Worm (Caenorhabditis elegans) whole organism, young adult: Measurements from ENCODE around the gene gldi-2.

Experiments
- B0019.2 ChIP-seq: fragments of 200-800 bp; sonication (Bioruptor generic); conservative IDR thresholded peaks from 2 replicates; pipeline ENCODE4 v1.3.6; 2022; ENCODE audit warnings: missing genetic modification reagents, missing genetic modification characterization, missing compliant biosample characterization
- B0035.1 ChIP-seq: sonication (generic microtip); optimal IDR thresholded peaks from 2 replicates; lab custom pipeline; 2016; ENCODE audit warnings: missing genetic modification characterization, mild to moderate bottlenecking, missing compliant biosample characterization, missing genotype, missing genetic modification reagents
- B0336.3 ChIP-seq: fragments of 200-800 bp; sonication (Bioruptor generic); IDR thresholded peaks from 2 replicates; pipeline ENCODE4 v1.3.6; 2022; ENCODE audit warnings: missing genetic modification characterization, missing compliant biosample characterization
- C17E4.6 ChIP-seq: fragments of 200-800 bp; sonication (Bioruptor generic); IDR thresholded peaks from 2 replicates; pipeline ENCODE4 v1.3.6; 2022; ENCODE audit warnings: missing genetic modification reagents, missing genetic modification characterization, missing compliant biosample characterization
- F37B4.10 ChIP-seq: fragments of 200-800 bp; sonication (Bioruptor generic); IDR thresholded peaks from 2 replicates; pipeline ENCODE4 v1.3.6; 2022; ENCODE audit warnings: missing genetic modification characterization, missing compliant biosample characterization
- F52B5.7 ChIP-seq: sonication (generic microtip); optimal IDR thresholded peaks from 2 replicates; lab custom pipeline; 2016; ENCODE audit warnings: mild to moderate bottlenecking, missing genetic modification characterization, missing compliant biosample characterization
- K12H6.12 ChIP-seq: fragments of 200-800 bp; sonication (Bioruptor generic); optimal IDR thresholded peaks from 2 replicates; lab custom pipeline; 2018; ENCODE audit warnings: mild to moderate bottlenecking, missing genetic modification characterization, missing compliant biosample characterization
- T07F8.4 ChIP-seq: sonication (generic microtip); optimal IDR thresholded peaks from 2 replicates; lab custom pipeline; 2016; ENCODE audit warnings: mild to moderate bottlenecking, missing genetic modification characterization, moderate library complexity, missing compliant biosample characterization
- T26A5.8 ChIP-seq: sonication (generic microtip); optimal IDR thresholded peaks from 2 replicates; lab custom pipeline; 2016; ENCODE audit warnings: missing genetic modification characterization, missing compliant biosample characterization
- Y53G8AR.9 ChIP-seq: fragments of 200-800 bp; sonication (Bioruptor generic); conservative IDR thresholded peaks from 2 replicates; pipeline ENCODE4 v1.3.6; 2022; ENCODE audit warnings: missing genetic modification reagents, missing genetic modification characterization, missing compliant biosample characterization
- Y67H2A.10 ChIP-seq: fragments of 200-800 bp; sonication (Bioruptor generic); conservative IDR thresholded peaks from 2 replicates; pipeline ENCODE4 v1.3.6; 2022; ENCODE audit warnings: missing genetic modification reagents, missing genetic modification characterization, missing compliant biosample characterization
- akir-1 ChIP-seq: fragments of 200-800 bp; sonication (Bioruptor generic); optimal IDR thresholded peaks from 2 replicates; lab custom pipeline; 2018; ENCODE audit warnings: mild to moderate bottlenecking, missing genetic modification characterization, moderate library complexity, missing compliant biosample characterization
- ama-1 ChIP-seq, 3 experiments: fragments of 150-350 bp in 1 of 3; sonication (generic microtip) in 2 of 3; optimal IDR thresholded peaks; 2 replicates each; lab custom pipeline; 2014 to 2018; ENCODE audit warnings: missing biosample characterization in 2 of 3, missing genetic modification characterization in 2 of 3, missing genetic modification reagents in 2 of 3
- atf-7 ChIP-seq: sonication (generic microtip); optimal IDR thresholded peaks from 2 replicates; lab custom pipeline; 2017; ENCODE audit warnings: mild to moderate bottlenecking, missing genetic modification characterization, missing compliant biosample characterization
- athp-1 ChIP-seq: sonication (generic microtip); optimal IDR thresholded peaks from 2 replicates; lab custom pipeline; 2017; ENCODE audit warnings: mild to moderate bottlenecking, missing genetic modification characterization, missing compliant biosample characterization
- attf-3 ChIP-seq: fragments of 200-800 bp; sonication (Bioruptor generic); conservative IDR thresholded peaks from 2 replicates; pipeline ENCODE4 v1.3.6; 2022; ENCODE audit warnings: missing genetic modification reagents, missing genetic modification characterization, missing compliant biosample characterization
- ccch-3 ChIP-seq: fragments of 200-800 bp; sonication (Bioruptor generic); optimal IDR thresholded peaks from 2 replicates; lab custom pipeline; 2018; ENCODE audit warnings: mild to moderate bottlenecking, missing genetic modification characterization, missing compliant biosample characterization
- cebp-1 ChIP-seq, 2 experiments: fragments of 200-800 bp in 1 of 2; sonication (Bioruptor generic) in 1 of 2; sonication (generic microtip) in 1 of 2; IDR thresholded peaks in 1 of 2; optimal IDR thresholded peaks in 1 of 2; 2 replicates each; pipeline versions ENCODE4 v1.3.6 to Lab custom; 2017 to 2022; ENCODE audit warnings: missing compliant biosample characterization in 2 of 2, missing genetic modification characterization in 2 of 2, mild to moderate bottlenecking in 1 of 2, missing genetic modification reagents in 1 of 2, moderate library complexity in 1 of 2
- ceh-100 ChIP-seq: fragments of 200-800 bp; sonication (Bioruptor generic); IDR thresholded peaks from 2 replicates; pipeline ENCODE4 v1.3.6; 2022; ENCODE audit warnings: missing genetic modification reagents, missing genetic modification characterization, missing compliant biosample characterization
- ceh-58 ChIP-seq: fragments of 200-800 bp; sonication (Bioruptor generic); IDR thresholded peaks from 2 replicates; pipeline ENCODE4 v1.3.6; 2022; ENCODE audit warnings: missing genetic modification characterization, missing compliant biosample characterization
- ceh-91 ChIP-seq: fragments of 200-800 bp; sonication (Bioruptor generic); IDR thresholded peaks from 2 replicates; pipeline ENCODE4 v1.3.6; 2022; ENCODE audit warnings: missing genetic modification reagents, missing genetic modification characterization, missing compliant biosample characterization
- dox-1 ChIP-seq: fragments of 200-800 bp; sonication (Bioruptor generic); IDR thresholded peaks from 2 replicates; pipeline ENCODE4 v1.3.6; 2022; ENCODE audit warnings: missing genetic modification reagents, missing genetic modification characterization, missing compliant biosample characterization
- lag-1 ChIP-seq: fragments of 200-800 bp; sonication (Bioruptor generic); IDR thresholded peaks from 2 replicates; pipeline ENCODE4 v1.3.6; 2022; ENCODE audit warnings: missing genetic modification reagents, missing genetic modification characterization, missing compliant biosample characterization
- let-607 ChIP-seq, 2 experiments: fragments of 200-800 bp in 1 of 2; sonication (Bioruptor generic) in 1 of 2; sonication (generic microtip) in 1 of 2; optimal IDR thresholded peaks; 2 replicates each; lab custom pipeline; 2016 to 2018; ENCODE audit warnings: mild to moderate bottlenecking in 2 of 2, missing compliant biosample characterization in 2 of 2, missing genetic modification characterization in 2 of 2, moderate library complexity in 2 of 2, missing genotype in 1 of 2
- lin-26 ChIP-seq: fragments of 200-800 bp; sonication (Bioruptor generic); IDR thresholded peaks from 2 replicates; pipeline ENCODE4 v1.3.6; 2022; ENCODE audit warnings: missing genetic modification reagents, missing genetic modification characterization, missing compliant biosample characterization
- lin-40 ChIP-seq: sonication (generic microtip); optimal IDR thresholded peaks from 2 replicates; lab custom pipeline; 2016; ENCODE audit warnings: missing genetic modification characterization, mild to moderate bottlenecking, missing compliant biosample characterization, missing genotype, missing genetic modification reagents
- lin-54 ChIP-seq: fragments of 200-800 bp; sonication (Bioruptor generic); optimal IDR thresholded peaks from 2 replicates; lab custom pipeline; 2018; ENCODE audit warnings: mild to moderate bottlenecking, missing genetic modification characterization, missing compliant biosample characterization
- madf-6 ChIP-seq: fragments of 200-800 bp; sonication (Bioruptor generic); IDR thresholded peaks from 2 replicates; pipeline ENCODE4 v1.3.6; 2022; ENCODE audit warnings: missing genetic modification reagents, missing genetic modification characterization, missing compliant biosample characterization
- mxl-1 ChIP-seq: sonication (generic microtip); optimal IDR thresholded peaks from 2 replicates; lab custom pipeline; 2016; ENCODE audit warnings: missing genetic modification characterization, missing compliant biosample characterization
- nhr-27 ChIP-seq: fragments of 200-800 bp; sonication (Bioruptor generic); optimal IDR thresholded peaks from 2 replicates; lab custom pipeline; 2018; ENCODE audit warnings: mild to moderate bottlenecking, missing genetic modification characterization, moderate library complexity, missing compliant biosample characterization
- nhr-90 ChIP-seq: sonication (generic microtip); optimal IDR thresholded peaks from 2 replicates; lab custom pipeline; 2016; ENCODE audit warnings: missing genotype, mild to moderate bottlenecking, missing genetic modification characterization, missing compliant biosample characterization
- pha-4 ChIP-seq: fragments of 150-350 bp; sonication (generic microtip); optimal IDR thresholded peaks from 2 replicates; lab custom pipeline; 2014; ENCODE audit warnings: missing biosample characterization, missing genetic modification reagents, missing genetic modification characterization
- sea-2 ChIP-seq: fragments of 200-800 bp; sonication (Bioruptor generic); IDR thresholded peaks from 2 replicates; pipeline ENCODE4 v1.3.6; 2022; ENCODE audit warnings: missing genetic modification characterization, missing compliant biosample characterization
- somi-1 ChIP-seq: fragments of 200-800 bp; sonication (Bioruptor generic); optimal IDR thresholded peaks from 2 replicates; lab custom pipeline; 2018; ENCODE audit warnings: mild to moderate bottlenecking, missing genetic modification characterization, missing compliant biosample characterization
- sptf-2 ChIP-seq: fragments of 200-800 bp; sonication (Bioruptor generic); optimal IDR thresholded peaks from 2 replicates; lab custom pipeline; 2018; ENCODE audit warnings: mild to moderate bottlenecking, missing genetic modification characterization, missing compliant biosample characterization
- tbp1 ChIP-seq: fragments of 200-800 bp; sonication (Bioruptor generic); optimal IDR thresholded peaks from 2 replicates; lab custom pipeline; 2018; ENCODE audit warnings: mild to moderate bottlenecking, missing genetic modification characterization, missing compliant biosample characterization
- tlf-1 ChIP-seq: fragments of 200-800 bp; sonication (Bioruptor generic); optimal IDR thresholded peaks from 2 replicates; lab custom pipeline; 2018; ENCODE audit warnings: mild to moderate bottlenecking, missing genetic modification characterization, missing compliant biosample characterization
- unc-62 ChIP-seq: fragments of 150-350 bp; optimal IDR thresholded peaks from 2 replicates; lab custom pipeline; 2014; ENCODE audit warnings: missing biosample characterization, missing genetic modification reagents, missing genetic modification characterization
- zfh-2 ChIP-seq: fragments of 200-800 bp; sonication (Bioruptor generic); conservative IDR thresholded peaks from 2 replicates; pipeline ENCODE4 v1.3.6; 2022; ENCODE audit warnings: missing genetic modification reagents, missing genetic modification characterization, missing compliant biosample characterization
- ztf-22 ChIP-seq: fragments of 200-800 bp; sonication (Bioruptor generic); optimal IDR thresholded peaks from 2 replicates; lab custom pipeline; 2018; ENCODE audit warnings: mild to moderate bottlenecking, missing genetic modification characterization, moderate library complexity, missing compliant biosample characterization
- ztf-28 ChIP-seq: fragments of 200-800 bp; sonication (Bioruptor generic); IDR thresholded peaks from 2 replicates; pipeline ENCODE4 v1.3.6; 2022; ENCODE audit warnings: missing genetic modification reagents, missing genetic modification characterization, missing compliant biosample characterization
- ztf-6 ChIP-seq: fragments of 200-800 bp; sonication (Bioruptor generic); IDR thresholded peaks from 2 replicates; pipeline ENCODE4 v1.3.6; 2022; ENCODE audit warnings: missing genetic modification reagents, missing genetic modification characterization, missing compliant biosample characterization

gldi-2 gene

ce11 chrII:6816324-6816723 is 33.1 kb downstream of the gldi-2 start:
- TF ChIP-seq unc-62 (GFP tag; lab: Kevin White, UChicago) (no peak), B0035.1 (tag; lab: Kevin White, UChicago) (no peak), athp-1 (no peak), sptf-2 (GFP tag; lab: Kevin White, UChicago) (no peak), somi-1 (GFP tag; lab: Kevin White, UChicago) (no peak), atf-7 (tag; lab: Kevin White, UChicago) (no peak), B0336.3 (GFP tag; lab: Robert Waterston, UW) (no peak), ztf-28 (GFP tag; lab: Robert Waterston, UW) (no peak), madf-6 (GFP tag; lab: Robert Waterston, UW) (no peak), K12H6.12 (tag; lab: Kevin White, UChicago) (no peak), lag-1 (GFP tag; lab: Robert Waterston, UW) (no peak), ceh-58 (no peak), akir-1 (GFP tag; lab: Kevin White, UChicago) (no peak), T07F8.4 (tag; lab: Kevin White, UChicago) (no peak), C17E4.6 (GFP tag; lab: Robert Waterston, UW) (no peak), pha-4 (tag; lab: Kevin White, UChicago) (no peak)

DNA sequence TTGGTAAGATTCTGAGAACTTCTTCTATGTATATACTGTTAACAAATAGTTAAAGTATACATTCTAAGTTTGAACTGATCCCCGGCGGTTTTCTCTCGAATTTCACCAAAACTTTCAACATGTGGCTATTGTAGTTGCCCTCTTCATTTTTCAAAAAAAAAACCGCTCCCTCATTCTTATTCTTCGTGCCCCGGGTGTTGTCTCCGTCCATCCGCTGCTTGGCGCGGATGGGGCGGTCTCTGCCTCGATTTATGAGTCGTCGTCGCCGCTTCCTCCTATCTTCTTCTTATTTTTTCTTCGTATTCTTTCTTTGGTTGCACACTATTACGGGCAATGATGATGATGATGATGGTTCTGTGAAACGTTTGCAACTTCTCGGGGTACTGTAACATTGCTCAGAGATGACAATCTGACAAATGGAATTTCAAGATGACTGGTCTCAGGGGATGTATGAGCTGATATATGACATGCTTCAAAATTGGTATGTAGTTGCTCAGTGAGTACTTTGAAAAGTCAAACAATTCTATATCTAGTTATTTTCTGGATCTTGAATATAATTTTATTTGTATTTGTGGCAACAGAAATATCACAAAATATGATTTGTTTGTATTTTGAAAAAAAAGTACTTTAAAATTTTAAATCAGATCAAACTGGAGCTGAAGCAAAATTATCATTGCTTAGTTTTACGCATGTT is 37.2 kb downstream of the gldi-2 start:
- TF ChIP-seq lin-54 (GFP tag; lab: Kevin White, UChicago) (no peak), lin-26 (0 out of 2 replicates have a peak, but pooled peaks have one; percentile 25)

ce11 chrII:6821118-6821517 is 37.9 kb downstream of the gldi-2 start:
- TF ChIP-seq ztf-6 (no peak), nhr-90 (no peak), Y53G8AR.9 (GFP tag; lab: Robert Waterston, UW) (no peak), ceh-91 (no peak), ama-1 (optimal IDR thresholded peaks at IDR 0.05; lab: Kevin White, UChicago) (no peak), ama-1 (GFP tag; optimal IDR thresholded peaks at IDR 0.05; lab: Kevin White, UChicago) (no peak), mxl-1 (tag; lab: Kevin White, UChicago) (no peak), F37B4.10 (GFP tag; lab: Robert Waterston, UW) (no peak), T26A5.8 (no peak)

DNA sequence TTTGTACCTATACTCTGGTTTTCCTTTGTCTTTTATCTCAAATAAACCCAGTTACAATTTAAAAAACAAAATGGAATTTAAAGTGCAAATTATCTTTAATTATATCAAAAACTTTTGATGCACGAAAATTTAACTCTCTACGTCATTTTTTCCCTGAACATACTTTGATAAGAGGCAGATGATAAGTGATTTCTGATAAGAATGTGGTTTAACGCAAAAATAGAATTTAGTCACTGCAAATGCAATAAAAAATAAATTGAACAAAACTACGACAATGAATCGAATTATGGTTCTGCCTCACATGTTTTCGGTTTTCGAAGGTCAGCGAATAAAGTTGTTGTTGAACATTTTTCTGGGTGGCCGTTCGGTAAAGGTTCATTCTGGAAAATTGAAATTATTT is 38.6 kb downstream of the gldi-2 start:
- no peak for TF ChIP-seq dox-1 (GFP tag; lab: Robert Waterston, UW)
- TF ChIP-seq Y67H2A.10, result no peak
- TF ChIP-seq nhr-27 (tag; lab: Kevin White, UChicago), result no peak

ce11 chrII:6822347-6822746 is 39.1 kb downstream of the gldi-2 start:
- no peak for TF ChIP-seq tlf-1 (GFP tag; lab: Kevin White, UChicago)
- TF ChIP-seq madf-6 (GFP tag; lab: Robert Waterston, UW), result no peak
- no peak for TF ChIP-seq attf-3 (GFP tag; lab: Robert Waterston, UW)
- no peak for TF ChIP-seq cebp-1 (GFP tag; IDR thresholded peaks at IDR 0.05; lab: Robert Waterston, UW)
- peak; percentile 45 for TF ChIP-seq cebp-1 (tag; optimal IDR thresholded peaks at IDR 0.05; lab: Kevin White, UChicago)
- no peak for TF ChIP-seq nhr-27 (tag; lab: Kevin White, UChicago)
- TF ChIP-seq F52B5.7 (tag; lab: Kevin White, UChicago), result no peak
- no peak for TF ChIP-seq zfh-2 (GFP tag; lab: Robert Waterston, UW)
- no peak for TF ChIP-seq ceh-100 (GFP tag; lab: Robert Waterston, UW)
- TF ChIP-seq ztf-22, result peak; percentile 2
- TF ChIP-seq B0019.2 (GFP tag; lab: Robert Waterston, UW), result no peak
- TF ChIP-seq lin-40 (tag; lab: Kevin White, UChicago), result peak; percentile 38
- no peak for TF ChIP-seq ccch-3 (GFP tag; lab: Kevin White, UChicago)
- TF ChIP-seq atf-7 (tag; lab: Kevin White, UChicago), result peak; percentile 28
- TF ChIP-seq sea-2 (GFP tag; lab: Robert Waterston, UW), result no peak
- no peak for TF ChIP-seq tbp1
- TF ChIP-seq Y67H2A.10, result no peak
- peak in 1 of 2 experiments; percentile 5 for TF ChIP-seq let-607 (tag; optimal IDR thresholded peaks at IDR 0.05; lab: Kevin White, UChicago)
